Worm (Caenorhabditis elegans): ENCODE measurements around the gene C02B10.4.

Gene C02B10.4

ce11 chrIV:5108971-5109370 is 17.6 kb downstream of the C02B10.4 start:
- TF ChIP-seq T20F7.1 (GFP tag; optimal IDR thresholded peaks at IDR 0.05) (no peak), dve-1 (tag; optimal IDR thresholded peaks at IDR 0.05; ENCODE audit: insufficient read depth) (no peak), ceh-44 (GFP tag; IDR thresholded peaks at IDR 0.05) (no peak), T26A8.4 (GFP tag; IDR thresholded peaks at IDR 0.05) (no peak), tag-97 (GFP tag; IDR thresholded peaks at IDR 0.05) (no peak), D1046.2 (GFP tag; IDR thresholded peaks at IDR 0.05) (no peak), dmd-8 (GFP tag; IDR thresholded peaks at IDR 0.05) (no peak), hlh-11 (tag; optimal IDR thresholded peaks at IDR 0.05) (no peak), pqm-1 (tag; optimal IDR thresholded peaks at IDR 0.05) (no peak), lin-29 (GFP tag; IDR thresholded peaks at IDR 0.05) (no peak), unc-39 (tag; optimal IDR thresholded peaks at IDR 0.05) (no peak), dmd-6 (GFP tag; IDR thresholded peaks at IDR 0.05) (no peak), ZK546.5 (tag; optimal IDR thresholded peaks at IDR 0.05) (no peak), set-16 (GFP tag; IDR thresholded peaks at IDR 0.05) (no peak), zip-2 (tag; optimal IDR thresholded peaks at IDR 0.05) (no peak), nhr-77 (tag; optimal IDR thresholded peaks at IDR 0.05) (no peak), ama-1 (optimal IDR thresholded peaks at IDR 0.05) (no peak), nhr-237 (tag; optimal IDR thresholded peaks at IDR 0.05) (no peak)

- TF ChIP-seq ceh-28 (tag; optimal IDR thresholded peaks at IDR 0.05), result no peak
- no peak for TF ChIP-seq dmd-9 (GFP tag; IDR thresholded peaks at IDR 0.05)
- TF ChIP-seq fos-1 (tag; optimal IDR thresholded peaks at IDR 0.05), result no peak
- TF ChIP-seq nhr-102 (tag; optimal IDR thresholded peaks at IDR 0.05), result no peak
- no peak for TF ChIP-seq gei-8 (GFP tag; optimal IDR thresholded peaks at IDR 0.05)
- TF ChIP-seq nhr-237 (tag; optimal IDR thresholded peaks at IDR 0.05), result no peak
- TF ChIP-seq zip-2 (tag; optimal IDR thresholded peaks at IDR 0.05), result no peak
- TF ChIP-seq ama-1 (optimal IDR thresholded peaks at IDR 0.05), result no peak
- TF ChIP-seq unc-130 (GFP tag; optimal IDR thresholded peaks at IDR 0.05), result no peak
- TF ChIP-seq madf-9 (GFP tag; conservative IDR thresholded peaks at IDR 0.05), result no peak
- no peak for TF ChIP-seq pha-4 (GFP tag; IDR thresholded peaks at IDR 0.05)
- TF ChIP-seq pha-4 (tag; optimal IDR thresholded peaks at IDR 0.05), result no peak
- TF ChIP-seq nhr-25 (tag; optimal IDR thresholded peaks at IDR 0.05; ENCODE audit: borderline replicate concordance, insufficient read depth), result no peak
- no peak for TF ChIP-seq daf-8 (GFP tag; IDR thresholded peaks at IDR 0.05)
- TF ChIP-seq arid-1 (GFP tag; conservative IDR thresholded peaks at IDR 0.05), result no peak
- no peak for TF ChIP-seq mxl-3 (GFP tag; optimal IDR thresholded peaks at IDR 0.05)
- no peak for TF ChIP-seq mep-1 (tag; optimal IDR thresholded peaks at IDR 0.05)
- no peak for TF ChIP-seq daf-19 (GFP tag; conservative IDR thresholded peaks at IDR 0.05)
- no peak for TF ChIP-seq zfp-2 (tag; optimal IDR thresholded peaks at IDR 0.05)
Measured at ce11 chrIV:5109943-5110342, 18.6 kb downstream of the C02B10.4 start.

- TF ChIP-seq set-16 (GFP tag; IDR thresholded peaks at IDR 0.05) (no peak), T20F7.1 (GFP tag; optimal IDR thresholded peaks at IDR 0.05) (no peak), nhr-48 (tag; optimal IDR thresholded peaks at IDR 0.05) (no peak), aha-1 (tag) (peak; percentile 98), mdl-1 (tag; optimal IDR thresholded peaks at IDR 0.05) (peak in 1 of 2 experiments; percentile 42), ceh-20 (GFP tag; IDR thresholded peaks at IDR 0.05) (0 out of 2 replicates have a peak, but pooled peaks have one; percentile 57), unc-62 (GFP tag; optimal IDR thresholded peaks at IDR 0.05 in 1 of 2) (peak in 1 of 2 experiments; percentile 9), unc-62 (tag; optimal IDR thresholded peaks at IDR 0.05) (no peak), hlh-11 (tag; optimal IDR thresholded peaks at IDR 0.05) (no peak), cey-2 (tag; optimal IDR thresholded peaks at IDR 0.05; ENCODE audit: borderline replicate concordance, insufficient read depth) (no peak), snpc-4 (tag; optimal IDR thresholded peaks at IDR 0.05) (no peak), rbr-2 (tag; optimal IDR thresholded peaks at IDR 0.05) (no peak)
Measured at ce11 chrIV:5110391-5110930, 19.1 kb downstream of the C02B10.4 start.
